Worm (Caenorhabditis elegans) whole organism, mixed stage, embryonic: ENCODE data around the gene C44C10.9.

Source experiments
- M03D4.4 ChIP-seq: sonication (generic microtip); optimal IDR thresholded peaks from 2 replicates; lab custom pipeline; 2017; ENCODE audit warnings: mild to moderate bottlenecking, missing genetic modification characterization, missing compliant biosample characterization
- elt-1 ChIP-seq: sonication (generic microtip); optimal IDR thresholded peaks from 2 replicates; lab custom pipeline; 2017; ENCODE audit warnings: missing genetic modification characterization, mild to moderate bottlenecking, missing compliant biosample characterization, antibody characterized with exemption, moderate library complexity, borderline replicate concordance; ENCODE audit not compliant: insufficient read depth
- elt-3 ChIP-seq: fragments of 150-350 bp; optimal IDR thresholded peaks from 2 replicates; lab custom pipeline; 2014; ENCODE audit warnings: missing biosample characterization, missing genetic modification characterization
- flh-1 ChIP-seq: fragments of 200-800 bp; sonication (Bioruptor generic); optimal IDR thresholded peaks from 2 replicates; lab custom pipeline; 2018; ENCODE audit warnings: mild to moderate bottlenecking, missing genetic modification characterization, moderate library complexity, missing compliant biosample characterization
- ham-2 ChIP-seq: fragments of 200-800 bp; sonication (Bioruptor generic); optimal IDR thresholded peaks from 2 replicates; lab custom pipeline; 2018; ENCODE audit warnings: mild to moderate bottlenecking, missing genetic modification characterization, missing compliant biosample characterization
- lin-13 ChIP-seq: fragments of 150-350 bp; optimal IDR thresholded peaks from 2 replicates; lab custom pipeline; 2014; ENCODE audit warnings: missing biosample characterization, missing genetic modification characterization
- mep-1 ChIP-seq: fragments of 150-350 bp; optimal IDR thresholded peaks from 2 replicates; lab custom pipeline; 2017; ENCODE audit warnings: missing biosample characterization, missing genetic modification reagents, missing genetic modification characterization, inconsistent platforms
- nhr-237 ChIP-seq: fragments of 150-350 bp; optimal IDR thresholded peaks from 2 replicates; lab custom pipeline; 2014; ENCODE audit warnings: missing biosample characterization, missing genetic modification characterization
- nhr-28 ChIP-seq: fragments of 150-350 bp; optimal IDR thresholded peaks from 2 replicates; lab custom pipeline; 2014; ENCODE audit warnings: missing biosample characterization, missing genetic modification characterization
- pha-4 ChIP-seq: fragments of 150-350 bp; optimal IDR thresholded peaks from 2 replicates; lab custom pipeline; 2018; ENCODE audit warnings: missing biosample characterization, missing genetic modification reagents, missing genetic modification characterization
- sptf-1 ChIP-seq: sonication (generic microtip); optimal IDR thresholded peaks from 2 replicates; lab custom pipeline; 2017; ENCODE audit warnings: mild to moderate bottlenecking, missing genetic modification characterization, moderate library complexity, missing compliant biosample characterization
- unc-39 ChIP-seq: fragments of 150-350 bp; optimal IDR thresholded peaks from 2 replicates; lab custom pipeline; 2014; ENCODE audit warnings: missing biosample characterization, missing genetic modification characterization
- ztf-11 ChIP-seq: fragments of 150-350 bp; optimal IDR thresholded peaks from 2 replicates; lab custom pipeline; 2014; ENCODE audit warnings: missing biosample characterization, missing genetic modification characterization

DNA sequence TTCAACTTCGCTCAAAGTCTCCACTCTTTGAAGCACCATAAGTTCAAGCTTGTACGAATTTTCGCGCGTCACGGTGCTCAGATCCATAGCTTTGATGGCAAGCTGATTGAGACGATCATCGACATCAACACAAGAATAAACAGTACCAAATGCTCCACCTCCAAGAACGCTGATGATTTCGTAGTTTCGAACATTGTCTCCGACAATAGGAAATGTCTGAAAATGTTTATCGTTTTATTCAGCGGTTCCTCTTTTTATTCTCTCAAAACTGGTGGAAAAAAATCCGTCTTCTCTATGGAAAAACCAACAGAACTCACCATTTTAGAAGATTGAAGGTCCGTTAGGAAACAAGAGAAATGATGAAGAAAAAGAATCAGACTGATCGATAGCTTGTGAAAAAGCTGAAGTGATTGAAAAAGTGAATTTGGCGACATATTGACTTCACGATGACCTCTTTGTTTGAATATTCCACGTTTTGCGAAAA lies 28.4 kb downstream of the C44C10.9 start, which contains the start of gene C44C10.7:
- TF ChIP-seq ham-2 (GFP tag; lab: Kevin White, UChicago) (no peak), elt-1 (no peak), mep-1 (tag; lab: Kevin White, UChicago) (no peak), elt-3 (tag; lab: Kevin White, UChicago) (no peak), ztf-11 (tag; lab: Kevin White, UChicago) (no peak), sptf-1 (tag; lab: Kevin White, UChicago) (no peak), unc-39 (tag; lab: Kevin White, UChicago) (no peak), M03D4.4 (tag; lab: Kevin White, UChicago) (no peak), nhr-237 (tag; lab: Kevin White, UChicago) (no peak), nhr-28 (tag; lab: Kevin White, UChicago) (no peak), flh-1 (GFP tag; lab: Kevin White, UChicago) (no peak), pha-4 (tag; lab: Kevin White, UChicago) (no peak), lin-13 (no peak)
